Fruit fly (Drosophila melanogaster): ENCODE data around the gene CG6654.

CG6654 gene

dm6 chr3R:15213362-15213989 is at the start of gene CG6654, which contains the start of gene CG4210:
TSS of gene CG6654 (minus strand) at chr3R:15213658.
TSS of gene CG4210 (plus strand) at chr3R:15213974.
- peak; percentile 57 for TF ChIP-seq noc (tag; optimal IDR thresholded peaks at IDR 0.05)

dm6 chr3R:15250454-15250853 is 37.0 kb upstream of the CG6654 start:
- no peak for TF ChIP-seq noc (tag; optimal IDR thresholded peaks at IDR 0.05)

dm6 chr3R:15249735-15250134 is 36.3 kb upstream of the CG6654 start, which contains the start of gene CG42404:
TSS of gene CG42404 (plus strand) at chr3R:15250094.
- no peak for TF ChIP-seq noc (tag; optimal IDR thresholded peaks at IDR 0.05)

dm6 chr3R:15249037-15249436 is 35.6 kb upstream of the CG6654 start, which contains the start of gene Amt:
TSS of gene Amt (minus strand) at chr3R:15249137.
- TF ChIP-seq noc (tag; optimal IDR thresholded peaks at IDR 0.05), result no peak

- TF ChIP-seq noc (tag; optimal IDR thresholded peaks at IDR 0.05), result peak; percentile 6
Observed at dm6 chr3R:15246601-15247000, 33.1 kb upstream of the CG6654 start.

- no peak for TF ChIP-seq noc (tag; optimal IDR thresholded peaks at IDR 0.05)
Observed at dm6 chr3R:15243452-15243851, 30.0 kb upstream of the CG6654 start.

- no peak for TF ChIP-seq noc (tag; optimal IDR thresholded peaks at IDR 0.05)
Observed at dm6 chr3R:15243046-15243356, 29.5 kb upstream of the CG6654 start.

- no peak for TF ChIP-seq noc (tag; optimal IDR thresholded peaks at IDR 0.05)
Observed at dm6 chr3R:15242186-15243045, 29.0 kb upstream of the CG6654 start, which contains the start of the genes tefu and Hsc70-4. TSS of gene tefu (minus strand) at chr3R:15242236. TSS of gene Hsc70-4 (plus strand) at chr3R:15242687.

dm6 chr3R:15231635-15232138 is 18.2 kb upstream of the CG6654 start:
- no peak for TF ChIP-seq noc (tag; optimal IDR thresholded peaks at IDR 0.05)

- TF ChIP-seq noc (tag; optimal IDR thresholded peaks at IDR 0.05), result no peak
Observed at dm6 chr3R:15230285-15230684, 16.8 kb upstream of the CG6654 start, which contains the start of gene CG34316. TSS of gene CG34316 (plus strand) at chr3R:15230585.

dm6 chr3R:15229329-15229876 is 15.9 kb upstream of the CG6654 start, which contains the start of the genes Art3 and mRpS10:
TSS of gene Art3 (minus strand) at chr3R:15229408.
TSS of gene mRpS10 (plus strand) at chr3R:15229665.
- peak; percentile 100 for TF ChIP-seq noc (tag; optimal IDR thresholded peaks at IDR 0.05)

dm6 chr3R:15225279-15225730 is 11.8 kb upstream of the CG6654 start, which contains the start of the genes CG31344 and Caf1-55:
TSS of gene CG31344 (minus strand) at chr3R:15225329.
TSS of gene Caf1-55 (plus strand) at chr3R:15225576.
- TF ChIP-seq noc (tag; optimal IDR thresholded peaks at IDR 0.05), result no peak

dm6 chr3R:15222973-15223372 is 9.5 kb upstream of the CG6654 start, which contains the start of gene Polr2G:
TSS of gene Polr2G (minus strand) at chr3R:15223180.
- TF ChIP-seq noc (tag; optimal IDR thresholded peaks at IDR 0.05), result no peak

- peak; percentile 73 for TF ChIP-seq noc (tag; optimal IDR thresholded peaks at IDR 0.05)
Observed at dm6 chr3R:15218824-15219576, 5.5 kb upstream of the CG6654 start, which contains the start of the genes SIDL and CG12241. TSS of gene SIDL (minus strand) at chr3R:15218874. TSS of gene CG12241 (plus strand) at chr3R:15219256.
